Fruit fly (Drosophila melanogaster) whole organism, larva: Measurements from ENCODE around the gene CG3918.
"Not testable (repeated sequence)": the region's sequence is repeated elsewhere in the genome, so short reads cannot be mapped to it uniquely, and the experiment has no call there.

ENCODE experiments used
- noc ChIP-seq: fragments of 200-800 bp; sonication (Bioruptor generic); optimal IDR thresholded peaks from 3 replicates; lab custom pipeline; 2019; ENCODE audit warnings: missing biosample characterization, mild to moderate bottlenecking, missing genetic modification characterization, moderate library complexity

CG3918 gene

dm6 chrX:6524217-6524616, at the start of gene CG3918, which contains the start of gene CG42340:
Gene CG3918 (plus strand): TSS chrX:6524464.
Gene CG42340 (minus strand): TSS chrX:6524323.
- TF ChIP-seq noc (tag; lab: Kevin White, UChicago), result peak; percentile 3

dm6 chrX:6476867-6477266, 47.4 kb upstream of the CG3918 start, which contains the start of gene CG33666:
Gene CG33666 (minus strand): TSS chrX:6476967.
- TF ChIP-seq noc (tag; lab: Kevin White, UChicago), result not testable (repeated sequence)

dm6 chrX:6478749-6479148, 45.5 kb upstream of the CG3918 start, which contains the start of gene CG33665:
Gene CG33665 (minus strand): TSS chrX:6478849.
- TF ChIP-seq noc (tag; lab: Kevin White, UChicago), result not testable (repeated sequence)

- TF ChIP-seq noc (tag; lab: Kevin White, UChicago), result no peak
Observed at dm6 chrX:6513193-6513592, 11.1 kb upstream of the CG3918 start.

dm6 chrX:6527680-6528079, 3.4 kb downstream of the CG3918 start, which contains the start of gene CG3342:
Gene CG3342 (minus strand): TSS chrX:6527888.
- TF ChIP-seq noc (tag; lab: Kevin White, UChicago), result no peak

- peak; percentile 62 for TF ChIP-seq noc (tag; lab: Kevin White, UChicago)
Observed at dm6 chrX:6528508-6528998, 4.3 kb downstream of the CG3918 start, which contains the start of gene Agxt. Gene Agxt (plus strand): TSS chrX:6528948.

dm6 chrX:6529179-6529766, 5.0 kb downstream of the CG3918 start:
- no peak for TF ChIP-seq noc (tag; lab: Kevin White, UChicago)

- TF ChIP-seq noc (tag; lab: Kevin White, UChicago), result peak; percentile 42
Observed at dm6 chrX:6533101-6533636, 8.9 kb downstream of the CG3918 start, which contains the start of gene RpL7A. Gene RpL7A (minus strand): TSS chrX:6533348.

- no peak for TF ChIP-seq noc (tag; lab: Kevin White, UChicago)
Observed at dm6 chrX:6533836-6534357, 9.6 kb downstream of the CG3918 start, which contains the start of gene dx. Gene dx (plus strand): TSS chrX:6533999.

- TF ChIP-seq noc (tag; lab: Kevin White, UChicago), result no peak
Observed at dm6 chrX:6540215-6540821, 16.1 kb downstream of the CG3918 start, which contains the start of gene CG34417. Gene CG34417 (plus strand): TSS chrX:6540771.

dm6 chrX:6541277-6541676, 17.0 kb downstream of the CG3918 start:
- TF ChIP-seq noc (tag; lab: Kevin White, UChicago), result no peak

dm6 chrX:6542331-6542730, 18.1 kb downstream of the CG3918 start:
- no peak for TF ChIP-seq noc (tag; lab: Kevin White, UChicago)

- no peak for TF ChIP-seq noc (tag; lab: Kevin White, UChicago)
Observed at dm6 chrX:6543569-6544173, 19.4 kb downstream of the CG3918 start.

- no peak for TF ChIP-seq noc (tag; lab: Kevin White, UChicago)
Observed at dm6 chrX:6545862-6546270, 21.6 kb downstream of the CG3918 start.

- TF ChIP-seq noc (tag; lab: Kevin White, UChicago), result no peak
Observed at dm6 chrX:6546970-6547369, 22.7 kb downstream of the CG3918 start.
